Worm (Caenorhabditis elegans) whole organism, young adult: ENCODE measurements around the gene dhs-16.

ENCODE experiments used
- dpl-1 ChIP-seq: fragments of 150-350 bp; optimal IDR thresholded peaks from 2 replicates; lab custom pipeline; 2014; ENCODE audit warnings: missing biosample characterization, missing genetic modification reagents, missing genetic modification characterization
- hmg-20 ChIP-seq: fragments of 200-800 bp; sonication (Bioruptor generic); IDR thresholded peaks from 2 replicates; pipeline ENCODE4 v1.3.6; 2022; ENCODE audit warnings: missing genetic modification reagents, missing genetic modification characterization, missing compliant biosample characterization
- nhr-27 ChIP-seq: fragments of 200-800 bp; sonication (Bioruptor generic); optimal IDR thresholded peaks from 2 replicates; lab custom pipeline; 2018; ENCODE audit warnings: mild to moderate bottlenecking, missing genetic modification characterization, moderate library complexity, missing compliant biosample characterization
- snpc-3.4 ChIP-seq: sonication (generic microtip); optimal IDR thresholded peaks from 2 replicates; lab custom pipeline; 2017; ENCODE audit warnings: missing genetic modification characterization, mild to moderate bottlenecking, missing compliant biosample characterization, antibody characterized with exemption, moderate library complexity, missing genotype, missing genetic modification reagents
- unc-62 ChIP-seq: fragments of 150-350 bp; optimal IDR thresholded peaks from 2 replicates; lab custom pipeline; 2014; ENCODE audit warnings: missing biosample characterization, missing genetic modification reagents, missing genetic modification characterization

DNA sequence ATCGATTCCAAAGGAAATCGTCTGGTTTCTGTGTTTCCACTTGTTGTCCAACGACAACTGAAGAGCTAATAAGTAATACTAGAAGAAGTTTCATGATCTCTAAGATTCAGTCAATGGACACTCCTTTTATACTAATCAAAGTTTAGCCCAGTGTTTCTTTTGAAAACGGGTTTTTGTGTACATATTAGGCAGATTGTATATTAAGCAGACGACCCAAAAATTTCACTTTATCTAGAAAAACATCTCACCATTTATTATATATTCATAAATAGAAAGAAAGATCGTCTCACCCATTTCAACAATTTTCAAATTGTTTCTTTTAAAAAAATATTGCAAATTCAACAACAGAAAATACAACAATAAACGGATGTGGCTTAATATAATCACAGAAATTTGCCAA, 3.2 kb downstream of the dhs-16 start, which contains the start of gene C10F3.7:
- no peak for TF ChIP-seq nhr-27 (tag; lab: Kevin White, UChicago)
- TF ChIP-seq unc-62 (GFP tag; lab: Kevin White, UChicago): no peak
- no peak for TF ChIP-seq snpc-3.4 (tag; lab: Kevin White, UChicago)
- TF ChIP-seq dpl-1 (GFP tag; lab: Kevin White, UChicago): no peak
- no peak for TF ChIP-seq hmg-20
